Worm (Caenorhabditis elegans) whole organism, young adult: ENCODE data around the gene Y57G11C.46.

Experiments used
- F10E7.11 ChIP-seq: sonication (generic microtip); optimal IDR thresholded peaks from 2 replicates; lab custom pipeline; 2017; ENCODE audit warnings: mild to moderate bottlenecking, missing genetic modification characterization, moderate library complexity, missing compliant biosample characterization
- F33H1.4 ChIP-seq: fragments of 200-800 bp; sonication (Bioruptor generic); IDR thresholded peaks from 2 replicates; pipeline ENCODE4 v1.3.6; 2022; ENCODE audit warnings: missing genetic modification reagents, missing genetic modification characterization, missing compliant biosample characterization
- F37B4.10 ChIP-seq: fragments of 200-800 bp; sonication (Bioruptor generic); IDR thresholded peaks from 2 replicates; pipeline ENCODE4 v1.3.6; 2022; ENCODE audit warnings: missing genetic modification characterization, missing compliant biosample characterization
- F49E8.2 ChIP-seq: sonication (generic microtip); optimal IDR thresholded peaks from 3 replicates; lab custom pipeline; 2017; ENCODE audit warnings: missing genetic modification characterization, mild to moderate bottlenecking, missing compliant biosample characterization, antibody characterized with exemption, moderate library complexity; ENCODE audit not compliant: insufficient read depth
- K11D2.4 ChIP-seq: fragments of 200-800 bp; sonication (Bioruptor generic); IDR thresholded peaks from 2 replicates; pipeline ENCODE4 v1.3.6; 2022; ENCODE audit warnings: missing genetic modification reagents, missing genetic modification characterization, missing compliant biosample characterization
- K12H6.12 ChIP-seq: fragments of 200-800 bp; sonication (Bioruptor generic); optimal IDR thresholded peaks from 2 replicates; lab custom pipeline; 2018; ENCODE audit warnings: mild to moderate bottlenecking, missing genetic modification characterization, missing compliant biosample characterization
- Y53F4B.3 ChIP-seq: fragments of 200-800 bp; sonication (Bioruptor generic); IDR thresholded peaks from 2 replicates; pipeline ENCODE4 v1.3.6; 2022; ENCODE audit warnings: missing genetic modification reagents, missing genetic modification characterization, missing compliant biosample characterization
- Y67H2A.10 ChIP-seq: fragments of 200-800 bp; sonication (Bioruptor generic); conservative IDR thresholded peaks from 2 replicates; pipeline ENCODE4 v1.3.6; 2022; ENCODE audit warnings: missing genetic modification reagents, missing genetic modification characterization, missing compliant biosample characterization
- ama-1 ChIP-seq, 3 experiments: fragments of 150-350 bp in 1 of 3; sonication (generic microtip) in 2 of 3; optimal IDR thresholded peaks; 2 replicates each; lab custom pipeline; 2014 to 2018; ENCODE audit warnings: missing biosample characterization in 2 of 3, missing genetic modification characterization in 2 of 3, missing genetic modification reagents in 2 of 3
- aptf-3 ChIP-seq: fragments of 200-800 bp; sonication (Bioruptor generic); IDR thresholded peaks from 2 replicates; pipeline ENCODE4 v1.3.6; 2022; ENCODE audit warnings: missing genetic modification characterization, missing compliant biosample characterization
- athp-1 ChIP-seq: sonication (generic microtip); optimal IDR thresholded peaks from 2 replicates; lab custom pipeline; 2017; ENCODE audit warnings: mild to moderate bottlenecking, missing genetic modification characterization, missing compliant biosample characterization
- attf-6 ChIP-seq: fragments of 200-800 bp; sonication (Bioruptor generic); IDR thresholded peaks from 2 replicates; pipeline ENCODE4 v1.3.6; 2022; ENCODE audit warnings: missing genetic modification reagents, missing genetic modification characterization, missing compliant biosample characterization
- bed-2 ChIP-seq: fragments of 200-800 bp; sonication (Bioruptor generic); IDR thresholded peaks from 2 replicates; pipeline ENCODE4 v1.3.6; 2022; ENCODE audit warnings: missing genetic modification reagents, missing genetic modification characterization, missing compliant biosample characterization
- ekl-4 ChIP-seq: fragments of 200-800 bp; sonication (Bioruptor generic); IDR thresholded peaks from 2 replicates; pipeline ENCODE4 v1.3.6; 2022; ENCODE audit warnings: missing genetic modification reagents, missing genetic modification characterization, missing compliant biosample characterization
- gei-17 ChIP-seq: fragments of 200-800 bp; sonication (Bioruptor generic); optimal IDR thresholded peaks from 2 replicates; lab custom pipeline; 2018; ENCODE audit warnings: mild to moderate bottlenecking, missing genetic modification characterization, missing compliant biosample characterization
- hlh-12 ChIP-seq: sonication (generic microtip); optimal IDR thresholded peaks from 2 replicates; lab custom pipeline; 2016; ENCODE audit warnings: missing genetic modification characterization, missing compliant biosample characterization
- hmg-20 ChIP-seq: fragments of 200-800 bp; sonication (Bioruptor generic); IDR thresholded peaks from 2 replicates; pipeline ENCODE4 v1.3.6; 2022; ENCODE audit warnings: missing genetic modification reagents, missing genetic modification characterization, missing compliant biosample characterization
- let-607 ChIP-seq, 2 experiments: fragments of 200-800 bp in 1 of 2; sonication (Bioruptor generic) in 1 of 2; sonication (generic microtip) in 1 of 2; optimal IDR thresholded peaks; 2 replicates each; lab custom pipeline; 2016 to 2018; ENCODE audit warnings: mild to moderate bottlenecking in 2 of 2, missing compliant biosample characterization in 2 of 2, missing genetic modification characterization in 2 of 2, moderate library complexity in 2 of 2, missing genotype in 1 of 2
- lin-26 ChIP-seq: fragments of 200-800 bp; sonication (Bioruptor generic); IDR thresholded peaks from 2 replicates; pipeline ENCODE4 v1.3.6; 2022; ENCODE audit warnings: missing genetic modification reagents, missing genetic modification characterization, missing compliant biosample characterization
- lin-40 ChIP-seq: sonication (generic microtip); optimal IDR thresholded peaks from 2 replicates; lab custom pipeline; 2016; ENCODE audit warnings: missing genetic modification characterization, mild to moderate bottlenecking, missing compliant biosample characterization, missing genotype, missing genetic modification reagents
- lin-54 ChIP-seq: fragments of 200-800 bp; sonication (Bioruptor generic); optimal IDR thresholded peaks from 2 replicates; lab custom pipeline; 2018; ENCODE audit warnings: mild to moderate bottlenecking, missing genetic modification characterization, missing compliant biosample characterization
- lir-1 ChIP-seq: fragments of 200-800 bp; sonication (Bioruptor generic); conservative IDR thresholded peaks from 2 replicates; pipeline ENCODE4 v1.3.6; 2022; ENCODE audit warnings: missing genetic modification reagents, missing genetic modification characterization, missing compliant biosample characterization
- madf-8 ChIP-seq: fragments of 200-800 bp; sonication (Bioruptor generic); conservative IDR thresholded peaks from 2 replicates; pipeline ENCODE4 v1.3.6; 2022; ENCODE audit warnings: missing genetic modification reagents, missing genetic modification characterization, missing compliant biosample characterization
- mcd-1 ChIP-seq: fragments of 200-800 bp; sonication (Bioruptor generic); IDR thresholded peaks from 2 replicates; pipeline ENCODE4 v1.3.6; 2022; ENCODE audit warnings: missing genetic modification reagents, missing genetic modification characterization, missing compliant biosample characterization
- mes-4 ChIP-seq: sonication (generic microtip); optimal IDR thresholded peaks from 2 replicates; lab custom pipeline; 2016; ENCODE audit warnings: missing genotype, missing genetic modification characterization, missing compliant biosample characterization
- nfyb-1 ChIP-seq: fragments of 200-800 bp; sonication (Bioruptor generic); IDR thresholded peaks from 2 replicates; pipeline ENCODE4 v1.3.6; 2022; ENCODE audit warnings: missing genetic modification reagents, missing genetic modification characterization, missing compliant biosample characterization
- rcor-1 ChIP-seq: fragments of 200-800 bp; sonication (Bioruptor generic); IDR thresholded peaks from 2 replicates; pipeline ENCODE4 v1.3.6; 2022; ENCODE audit warnings: missing genetic modification reagents, missing genetic modification characterization, missing compliant biosample characterization
- snpc-1.1 ChIP-seq: sonication (generic microtip); optimal IDR thresholded peaks from 2 replicates; lab custom pipeline; 2017; ENCODE audit warnings: missing genetic modification characterization, mild to moderate bottlenecking, missing compliant biosample characterization, antibody characterized with exemption, moderate library complexity, missing genotype, missing genetic modification reagents; ENCODE audit not compliant: insufficient read depth
- snpc-1.3 ChIP-seq: sonication (generic microtip); optimal IDR thresholded peaks from 2 replicates; lab custom pipeline; 2017; ENCODE audit warnings: missing genetic modification characterization, mild to moderate bottlenecking, missing compliant biosample characterization, antibody characterized with exemption, moderate library complexity, missing genotype, missing genetic modification reagents; ENCODE audit not compliant: insufficient read depth
- snpc-3.4 ChIP-seq: sonication (generic microtip); optimal IDR thresholded peaks from 2 replicates; lab custom pipeline; 2017; ENCODE audit warnings: missing genetic modification characterization, mild to moderate bottlenecking, missing compliant biosample characterization, antibody characterized with exemption, moderate library complexity, missing genotype, missing genetic modification reagents
- snpc-4 ChIP-seq, 5 experiments: fragments of 150-350 bp in 1 of 5; sonication (generic microtip) in 4 of 5; optimal IDR thresholded peaks; 2 replicates each; lab custom pipeline; 2014 to 2018; ENCODE audit warnings: missing genetic modification characterization in 5 of 5, missing biosample characterization in 3 of 5, antibody characterized with exemption in 2 of 5, mild to moderate bottlenecking in 2 of 5, missing compliant biosample characterization in 2 of 5, missing genotype in 2 of 5, moderate library complexity in 2 of 5, missing genetic modification reagents in 1 of 5
- somi-1 ChIP-seq: fragments of 200-800 bp; sonication (Bioruptor generic); optimal IDR thresholded peaks from 2 replicates; lab custom pipeline; 2018; ENCODE audit warnings: mild to moderate bottlenecking, missing genetic modification characterization, missing compliant biosample characterization
- sptf-2 ChIP-seq: fragments of 200-800 bp; sonication (Bioruptor generic); optimal IDR thresholded peaks from 2 replicates; lab custom pipeline; 2018; ENCODE audit warnings: mild to moderate bottlenecking, missing genetic modification characterization, missing compliant biosample characterization
- tbp1 ChIP-seq: fragments of 200-800 bp; sonication (Bioruptor generic); optimal IDR thresholded peaks from 2 replicates; lab custom pipeline; 2018; ENCODE audit warnings: mild to moderate bottlenecking, missing genetic modification characterization, missing compliant biosample characterization
- tlf-1 ChIP-seq: fragments of 200-800 bp; sonication (Bioruptor generic); optimal IDR thresholded peaks from 2 replicates; lab custom pipeline; 2018; ENCODE audit warnings: mild to moderate bottlenecking, missing genetic modification characterization, missing compliant biosample characterization
- xnd-1 ChIP-seq: sonication (generic microtip); optimal IDR thresholded peaks from 2 replicates; lab custom pipeline; 2016; ENCODE audit warnings: missing genotype, missing genetic modification reagents, missing genetic modification characterization, missing compliant biosample characterization
- ztf-18 ChIP-seq: sonication (generic microtip); optimal IDR thresholded peaks from 2 replicates; lab custom pipeline; 2016; ENCODE audit warnings: missing genotype, mild to moderate bottlenecking, missing genetic modification characterization, missing compliant biosample characterization
- ztf-22 ChIP-seq: fragments of 200-800 bp; sonication (Bioruptor generic); optimal IDR thresholded peaks from 2 replicates; lab custom pipeline; 2018; ENCODE audit warnings: mild to moderate bottlenecking, missing genetic modification characterization, moderate library complexity, missing compliant biosample characterization
- ztf-26 ChIP-seq: sonication (generic microtip); optimal IDR thresholded peaks from 2 replicates; lab custom pipeline; 2017; ENCODE audit warnings: missing genetic modification characterization, missing compliant biosample characterization
- ztf-28 ChIP-seq: fragments of 200-800 bp; sonication (Bioruptor generic); IDR thresholded peaks from 2 replicates; pipeline ENCODE4 v1.3.6; 2022; ENCODE audit warnings: missing genetic modification reagents, missing genetic modification characterization, missing compliant biosample characterization

Y57G11C.46 gene

ce11 chrIV:14769218-14769835 lies 46.9 kb downstream of the Y57G11C.46 start, which contains the start of gene Y57G11C.43 (continued):
- TF ChIP-seq lin-26 (GFP tag; lab: Robert Waterston, UW) (no peak), Y67H2A.10 (GFP tag; lab: Robert Waterston, UW) (no peak), somi-1 (GFP tag; lab: Kevin White, UChicago) (no peak), sptf-2 (GFP tag; lab: Kevin White, UChicago) (no peak), ztf-28 (GFP tag; lab: Robert Waterston, UW) (no peak), mes-4 (tag; lab: Kevin White, UChicago) (no peak), ztf-26 (tag; lab: Kevin White, UChicago) (no peak), hlh-12 (tag; lab: Kevin White, UChicago) (no peak), lin-54 (GFP tag; lab: Kevin White, UChicago) (peak; percentile 21), ama-1 (optimal IDR thresholded peaks at IDR 0.05; lab: Kevin White, UChicago) (no peak), ama-1 (GFP tag; optimal IDR thresholded peaks at IDR 0.05; lab: Kevin White, UChicago) (peak; percentile 11 to 37), lin-40 (tag; lab: Kevin White, UChicago) (no peak), gei-17 (GFP tag; lab: Kevin White, UChicago) (no peak), K12H6.12 (tag; lab: Kevin White, UChicago) (no peak), athp-1 (tag; lab: Kevin White, UChicago) (peak; percentile 34), ekl-4 (GFP tag; lab: Robert Waterston, UW) (peak; percentile 55), rcor-1 (GFP tag; lab: Robert Waterston, UW) (no peak), Y53F4B.3 (GFP tag; lab: Robert Waterston, UW) (no peak), F10E7.11 (tag; lab: Kevin White, UChicago) (no peak), aptf-3 (GFP tag; lab: Robert Waterston, UW) (no peak), attf-6 (GFP tag; lab: Robert Waterston, UW) (peak; percentile 95)

- TF ChIP-seq snpc-3.4 (tag; lab: Kevin White, UChicago) (peak; percentile 36), ama-1 (optimal IDR thresholded peaks at IDR 0.05; lab: Kevin White, UChicago) (peak; percentile 27), ama-1 (GFP tag; optimal IDR thresholded peaks at IDR 0.05; lab: Kevin White, UChicago) (no peak), tlf-1 (GFP tag; lab: Kevin White, UChicago) (peak; percentile 20), F49E8.2 (peak; percentile 67), mcd-1 (GFP tag; lab: Robert Waterston, UW) (peak; percentile 99), K12H6.12 (tag; lab: Kevin White, UChicago) (peak; percentile 69), hmg-20 (GFP tag; lab: Robert Waterston, UW) (0 out of 2 replicates have a peak, but pooled peaks have one; percentile 50), snpc-1.1 (tag; lab: Kevin White, UChicago) (peak; percentile 60), ztf-18 (tag; lab: Kevin White, UChicago) (peak; percentile 58), lin-54 (GFP tag; lab: Kevin White, UChicago) (peak; percentile 78), snpc-4 (GFP tag; optimal IDR thresholded peaks at IDR 0.05; lab: Kevin White, UChicago) (peak; percentile 83), snpc-4 (tag; optimal IDR thresholded peaks at IDR 0.05; lab: Kevin White, UChicago) (peak; percentile 73 to 93 (median 86)), lin-40 (tag; lab: Kevin White, UChicago) (peak; percentile 89), attf-6 (GFP tag; lab: Robert Waterston, UW) (peak; percentile 92), F10E7.11 (tag; lab: Kevin White, UChicago) (no peak), xnd-1 (tag; lab: Kevin White, UChicago) (peak; percentile 12), ztf-22 (GFP tag; lab: Kevin White, UChicago) (no peak), K11D2.4 (GFP tag; lab: Robert Waterston, UW) (peak; percentile 70), bed-2 (GFP tag; lab: Robert Waterston, UW) (no peak), F33H1.4 (GFP tag; lab: Robert Waterston, UW) (peak; percentile 56; the same call in 1 of the 2 replicates), F37B4.10 (GFP tag; lab: Robert Waterston, UW) (no peak), snpc-1.3 (tag; lab: Kevin White, UChicago) (peak; percentile 90), ekl-4 (GFP tag; lab: Robert Waterston, UW) (peak; percentile 58; the same call in 1 of the 2 replicates), madf-8 (GFP tag; lab: Robert Waterston, UW) (peak; percentile 56), nfyb-1 (GFP tag; lab: Robert Waterston, UW) (peak; percentile 42; the same call in 1 of the 2 replicates), tbp1 (GFP tag; lab: Kevin White, UChicago) (peak; percentile 72), let-607 (tag; optimal IDR thresholded peaks at IDR 0.05; lab: Kevin White, UChicago) (peak in 1 of 2 experiments; percentile 47), rcor-1 (GFP tag; lab: Robert Waterston, UW) (peak; percentile 83), lir-1 (peak; percentile 58; the same call in 1 of the 2 replicates)
These were observed 48.4 kb downstream of the Y57G11C.46 start, which contains the start of the genes mrps-7 and Y57G11C.3 for ce11 chrIV:14767693-14768251. Gene mrps-7 (minus strand): TSS chrIV:14767730. Gene Y57G11C.3 (plus strand): TSS chrIV:14768201.
